Worm (Caenorhabditis elegans): Measurements from ENCODE around the gene plrg-1.

plrg-1 gene

DNA sequence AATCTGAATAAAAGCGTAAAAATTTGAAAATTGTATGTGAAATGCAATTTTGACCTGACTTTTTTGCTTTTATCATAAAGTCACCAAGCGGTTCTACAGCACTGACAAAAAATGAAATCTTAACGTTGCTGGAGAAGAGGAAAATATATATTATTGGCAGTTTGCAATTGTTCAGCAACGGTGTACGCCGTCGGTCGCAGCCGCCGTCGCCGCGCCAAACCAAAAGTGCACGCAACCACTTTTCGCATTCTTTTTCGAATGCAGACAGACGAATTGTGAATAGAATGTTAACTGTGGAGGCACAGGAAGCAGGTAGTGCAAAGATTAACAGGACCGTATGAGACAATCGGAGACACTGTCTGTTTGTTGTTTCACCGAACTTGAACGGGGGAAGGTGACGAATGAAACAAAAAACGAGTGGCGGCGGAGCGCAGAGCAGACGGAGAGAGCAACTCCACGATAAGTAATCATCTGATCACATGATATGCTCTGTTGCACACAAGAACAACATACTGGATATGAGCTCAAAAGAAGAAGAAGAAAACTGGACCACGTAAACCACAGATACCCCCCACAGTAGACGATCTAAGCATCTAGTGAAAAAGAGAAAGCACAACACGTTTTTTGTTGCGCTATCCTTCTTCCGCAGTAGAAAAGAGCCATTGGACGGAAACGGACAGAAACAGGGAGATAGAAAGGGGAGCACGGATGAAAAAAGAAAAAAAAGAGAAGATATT is 49.4 kb upstream of the plrg-1 start (continued):
- 0 out of 2 replicates have a peak, but pooled peaks have one; percentile 52 for TF ChIP-seq dox-1 (GFP tag; IDR thresholded peaks at IDR 0.05)
- TF ChIP-seq B0336.3 (GFP tag; IDR thresholded peaks at IDR 0.05): peak; percentile 19; the same call in 1 of the 2 replicates

- TF ChIP-seq chd-7 (tag; optimal IDR thresholded peaks at IDR 0.05) (peak; percentile 50), ZK185.1 (tag; optimal IDR thresholded peaks at IDR 0.05; ENCODE audit: poor library complexity, severe bottlenecking) (no peak), repo-1 (tag; optimal IDR thresholded peaks at IDR 0.05) (no peak), sea-2 (GFP tag; IDR thresholded peaks at IDR 0.05) (no peak), akir-1 (GFP tag; optimal IDR thresholded peaks at IDR 0.05) (no peak), ama-1 (optimal IDR thresholded peaks at IDR 0.05) (no peak), ama-1 (GFP tag; optimal IDR thresholded peaks at IDR 0.05) (no peak), F22D6.2 (tag; optimal IDR thresholded peaks at IDR 0.05) (no peak), rpc-1 (optimal IDR thresholded peaks at IDR 0.05) (no peak), rpc-1 (tag; optimal IDR thresholded peaks at IDR 0.05) (no peak), zim-3 (tag; optimal IDR thresholded peaks at IDR 0.05) (no peak), ztf-22 (GFP tag; optimal IDR thresholded peaks at IDR 0.05) (peak; percentile 84), madf-10 (tag; optimal IDR thresholded peaks at IDR 0.05) (peak; percentile 26), attf-6 (GFP tag; IDR thresholded peaks at IDR 0.05) (no peak), hlh-26 (GFP tag; conservative IDR thresholded peaks at IDR 0.05) (no peak), ztf-6 (GFP tag; IDR thresholded peaks at IDR 0.05) (no peak), unc-62 (GFP tag; optimal IDR thresholded peaks at IDR 0.05) (peak; percentile 77), nfyb-1 (GFP tag; IDR thresholded peaks at IDR 0.05) (peak; percentile 8; the same call in 1 of the 2 replicates), ztf-25 (GFP tag; IDR thresholded peaks at IDR 0.05) (no peak), cebp-1 (GFP tag; IDR thresholded peaks at IDR 0.05) (no peak), cebp-1 (tag; optimal IDR thresholded peaks at IDR 0.05) (peak; percentile 40), nhr-90 (tag; optimal IDR thresholded peaks at IDR 0.05) (peak; percentile 62), let-607 (tag; optimal IDR thresholded peaks at IDR 0.05) (no peak), nhr-80 (tag; optimal IDR thresholded peaks at IDR 0.05) (peak; percentile 100), B0261.1 (tag; optimal IDR thresholded peaks at IDR 0.05) (no peak), madf-3 (GFP tag; IDR thresholded peaks at IDR 0.05) (no peak), ztf-3 (GFP tag; optimal IDR thresholded peaks at IDR 0.05) (no peak), F10E7.11 (tag; optimal IDR thresholded peaks at IDR 0.05) (no peak), hmg-20 (GFP tag; IDR thresholded peaks at IDR 0.05) (no peak), mel-28 (tag; optimal IDR thresholded peaks at IDR 0.05; ENCODE audit: borderline replicate concordance) (no peak), egrh-3 (GFP tag; IDR thresholded peaks at IDR 0.05) (no peak), gei-17 (GFP tag; optimal IDR thresholded peaks at IDR 0.05) (no peak), pbrm-1 (GFP tag; IDR thresholded peaks at IDR 0.05) (0 out of 2 replicates have a peak, but pooled peaks have one; percentile 6), Y53G8AR.9 (GFP tag; conservative IDR thresholded peaks at IDR 0.05) (0 out of 2 replicates have a peak, but pooled peaks have one; percentile 48), atf-7 (tag; optimal IDR thresholded peaks at IDR 0.05) (peak; percentile 59), rec-8 (tag; optimal IDR thresholded peaks at IDR 0.05) (no peak), efl-1 (GFP tag; optimal IDR thresholded peaks at IDR 0.05) (no peak), F39B2.1 (GFP tag; IDR thresholded peaks at IDR 0.05) (no peak), bed-1 (GFP tag; IDR thresholded peaks at IDR 0.05) (no peak), ets-4 (GFP tag; optimal IDR thresholded peaks at IDR 0.05) (peak; percentile 93), F49E8.2 (tag; optimal IDR thresholded peaks at IDR 0.05; ENCODE audit: insufficient read depth) (no peak), lin-40 (tag; optimal IDR thresholded peaks at IDR 0.05) (no peak), ceh-58 (GFP tag; IDR thresholded peaks at IDR 0.05) (no peak), F55B11.4 (tag; optimal IDR thresholded peaks at IDR 0.05; ENCODE audit: borderline replicate concordance, insufficient read depth) (no peak), tlf-1 (GFP tag; optimal IDR thresholded peaks at IDR 0.05) (no peak)
These were observed 47.7 kb upstream of the plrg-1 start for ce11 chrV:10855363-10855762.
